1 fruit fly cellular context compared by ENCODE assay signal in genomic region chr3R:17402434-17402833, dm6.
TF ChIP-seq lines count a peak whose summit lies in the region.

Gene Sur-8, minus strand, starts transcription at chr3R:17402515.

TF ChIP-seq in whole organism, embryonic, 481 proteins besides CTCF, POLR2A, EP300 and RAD21 (continued from another document):
- TF ChIP-seq CG30431 (GFP tag; optimal IDR thresholded peaks at IDR 0.05; lab: Kevin White, UChicago) (peak; percentile 40), CG7786 (GFP tag; optimal IDR thresholded peaks at IDR 0.05; lab: Kevin White, UChicago) (no peak), Mes4 (GFP tag; optimal IDR thresholded peaks at IDR 0.05; lab: Kevin White, UChicago) (peak; percentile 36), cas (GFP tag; IDR thresholded peaks at IDR 0.05; lab: Robert Waterston, UW) (0 out of 2 replicates have a peak, but pooled peaks have one; percentile 24), abd-A (tag; optimal IDR thresholded peaks at IDR 0.05; lab: Kevin White, UChicago) (no peak), CG14667 (GFP tag; IDR thresholded peaks at IDR 0.05; lab: Robert Waterston, UW) (peak; percentile 41; the same call in 1 of the 2 replicates), Rfx (GFP tag; IDR thresholded peaks at IDR 0.05; lab: Robert Waterston, UW) (peak; percentile 92), jigr1 (GFP tag; IDR thresholded peaks at IDR 0.05; lab: Robert Waterston, UW) (no peak), Hr39 (optimal IDR thresholded peaks at IDR 0.05; lab: Kevin White, UChicago) (no peak), ind (GFP tag; optimal IDR thresholded peaks at IDR 0.05; lab: Kevin White, UChicago) (peak; percentile 64), CG12236 (GFP tag; optimal IDR thresholded peaks at IDR 0.05; lab: Kevin White, UChicago) (no peak), CG31365 (tag; optimal IDR thresholded peaks at IDR 0.05; lab: Kevin White, UChicago) (peak; percentile 11), CG13775 (GFP tag; optimal IDR thresholded peaks at IDR 0.05; lab: Kevin White, UChicago) (peak; percentile 30), zfh1 (GFP tag; IDR thresholded peaks at IDR 0.05; lab: Robert Waterston, UW) (peak; percentile 86), Doc2 (GFP tag; IDR thresholded peaks at IDR 0.05; lab: Robert Waterston, UW) (no peak)
